Worm (Caenorhabditis elegans) whole organism, L4/young adult: Measurements from ENCODE around the gene sru-16.

Experiments used
- dao-5 ChIP-seq: sonication (generic microtip); optimal IDR thresholded peaks from 2 replicates; lab custom pipeline; 2016; ENCODE audit warnings: missing genotype, missing genetic modification characterization, moderate library complexity, missing compliant biosample characterization
- him-1 ChIP-seq: sonication (generic microtip); optimal IDR thresholded peaks from 2 replicates; lab custom pipeline; 2016; ENCODE audit warnings: missing genotype, missing genetic modification reagents, missing genetic modification characterization, missing compliant biosample characterization

ce11 chrIV:13557393-13557792 is 21.7 kb upstream of the sru-16 start:
- TF ChIP-seq dao-5 (tag; lab: Kevin White, UChicago) (no peak), him-1 (no peak)
